Fruit fly (Drosophila melanogaster) whole organism, embryonic: ENCODE results near the gene lbe.

Experiments used
- CG10209 ChIP-seq: fragments of 200-800 bp; sonication (Bioruptor generic); optimal IDR thresholded peaks from 3 replicates; lab custom pipeline; 2017; ENCODE audit warnings: missing biosample characterization, mild to moderate bottlenecking, missing genetic modification characterization, missing genetic modification reagents
- CG12236 ChIP-seq: fragments of 200-800 bp; sonication (Bioruptor generic); optimal IDR thresholded peaks from 2 replicates; lab custom pipeline; 2016; ENCODE audit warnings: missing biosample characterization, missing genetic modification characterization
- CG1233 ChIP-seq: fragments of 200-800 bp; sonication (Bioruptor generic); optimal IDR thresholded peaks from 4 replicates; lab custom pipeline; 2018; ENCODE audit warnings: missing biosample characterization, mild to moderate bottlenecking, missing genetic modification characterization
- CG15011 ChIP-seq: fragments of 200-800 bp; sonication (Bioruptor generic); optimal IDR thresholded peaks from 3 replicates; lab custom pipeline; 2018; ENCODE audit warnings: missing biosample characterization, mild to moderate bottlenecking, missing genetic modification characterization
- CG15073 ChIP-seq: fragments of 200-800 bp; sonication (Bioruptor generic); optimal IDR thresholded peaks from 2 replicates; lab custom pipeline; 2016; ENCODE audit warnings: missing biosample characterization, missing genetic modification characterization
- CG17361 ChIP-seq: fragments of 200-800 bp; sonication (Bioruptor generic); IDR thresholded peaks from 3 replicates; pipeline ENCODE4 v1.3.6; 2022; ENCODE audit warnings: missing biosample characterization, missing genetic modification characterization
- CG17385 ChIP-seq: fragments of 200-800 bp; sonication (Bioruptor generic); optimal IDR thresholded peaks from 3 replicates; lab custom pipeline; 2018; ENCODE audit warnings: missing biosample characterization, mild to moderate bottlenecking, missing genetic modification characterization
- CG18619 ChIP-seq: fragments of 200-800 bp; sonication (Bioruptor generic); optimal IDR thresholded peaks from 3 replicates; lab custom pipeline; 2017; ENCODE audit warnings: missing biosample characterization, mild to moderate bottlenecking, missing genetic modification characterization
- CG2712 ChIP-seq: fragments of 200-800 bp; optimal IDR thresholded peaks from 3 replicates; lab custom pipeline; 2019; ENCODE audit warnings: missing biosample characterization, mild to moderate bottlenecking, missing genetic modification characterization, moderate library complexity
- CG30403 ChIP-seq: fragments of 200-800 bp; sonication (Bioruptor generic); optimal IDR thresholded peaks from 3 replicates; lab custom pipeline; 2016; ENCODE audit warnings: missing biosample characterization, missing genetic modification characterization
- CG42726 ChIP-seq: fragments of 200-800 bp; sonication (Bioruptor generic); IDR thresholded peaks from 2 replicates; pipeline ENCODE4 v1.3.6; 2022; ENCODE audit warnings: missing biosample characterization, missing genetic modification characterization; ENCODE audit not compliant: partially characterized antibody
- CG5245 ChIP-seq: fragments of 200-800 bp; sonication (Bioruptor generic); optimal IDR thresholded peaks from 3 replicates; lab custom pipeline; 2016; ENCODE audit warnings: missing biosample characterization, missing genetic modification characterization
- CG6654 ChIP-seq: fragments of 200-800 bp; sonication (Bioruptor generic); optimal IDR thresholded peaks from 2 replicates; lab custom pipeline; 2017; ENCODE audit warnings: missing biosample characterization, mild to moderate bottlenecking, missing genetic modification characterization
- CG8281 ChIP-seq: fragments of 200-800 bp; sonication (Bioruptor generic); optimal IDR thresholded peaks from 2 replicates; lab custom pipeline; 2018; ENCODE audit warnings: missing biosample characterization, mild to moderate bottlenecking, missing genetic modification characterization, moderate library complexity
- CG9437 ChIP-seq: fragments of 200-800 bp; sonication (Bioruptor generic); optimal IDR thresholded peaks from 2 replicates; lab custom pipeline; 2018; ENCODE audit warnings: missing biosample characterization, mild to moderate bottlenecking, missing genetic modification characterization
- CHES-1-like ChIP-seq: fragments of 200-800 bp; sonication (Bioruptor generic); optimal IDR thresholded peaks from 2 replicates; lab custom pipeline; 2016; ENCODE audit warnings: missing biosample characterization, missing genetic modification characterization
- Dad ChIP-seq: fragments of 200-800 bp; sonication (Bioruptor generic); optimal IDR thresholded peaks from 3 replicates; lab custom pipeline; 2016; ENCODE audit warnings: missing biosample characterization, missing genetic modification characterization
- Dip2 ChIP-seq: fragments of 200-800 bp; sonication (Bioruptor generic); IDR thresholded peaks from 2 replicates; pipeline ENCODE4 v1.3.6; 2022; ENCODE audit warnings: missing biosample characterization, missing genetic modification characterization
- Fer2 ChIP-seq: fragments of 200-800 bp; sonication (Bioruptor generic); optimal IDR thresholded peaks from 2 replicates; lab custom pipeline; 2018; ENCODE audit warnings: missing biosample characterization, mild to moderate bottlenecking, missing genetic modification characterization, moderate library complexity
- Fer3 ChIP-seq: fragments of 200-800 bp; sonication (Bioruptor generic); optimal IDR thresholded peaks from 2 replicates; lab custom pipeline; 2018; ENCODE audit warnings: missing biosample characterization, mild to moderate bottlenecking, missing genetic modification characterization, moderate library complexity
- Gsc ChIP-seq: fragments of 200-800 bp; sonication (Bioruptor generic); IDR thresholded peaks from 2 replicates; pipeline ENCODE4 v1.3.6; 2022; ENCODE audit warnings: missing biosample characterization, missing genetic modification characterization
- Hr78 ChIP-seq, 2 experiments: fragments of 200-800 bp in 1 of 2; fragments of >200 bp in 1 of 2; sonication (Bioruptor generic) in 1 of 2; optimal IDR thresholded peaks; 2 replicates each; lab custom pipeline; 2017 to 2019; ENCODE audit warnings: missing biosample characterization in 2 of 2, missing genetic modification characterization in 2 of 2, mild to moderate bottlenecking in 1 of 2, moderate library complexity in 1 of 2
- Jarid2 ChIP-seq: fragments of 200-800 bp; sonication (Bioruptor generic); optimal IDR thresholded peaks from 3 replicates; lab custom pipeline; 2017; ENCODE audit warnings: mild to moderate bottlenecking, missing biosample characterization, missing genetic modification reagents, missing genetic modification characterization
- Kr ChIP-seq: fragments of 200-800 bp; sonication (Bioruptor generic); optimal IDR thresholded peaks from 2 replicates; lab custom pipeline; 2017; ENCODE audit warnings: missing biosample characterization, mild to moderate bottlenecking, missing genetic modification characterization
- MESR4 ChIP-seq: fragments of 200-800 bp; sonication (Bioruptor generic); optimal IDR thresholded peaks from 2 replicates; lab custom pipeline; 2018; ENCODE audit warnings: missing biosample characterization, mild to moderate bottlenecking, missing genetic modification characterization, moderate library complexity
- Mes4 ChIP-seq: fragments of 200-800 bp; sonication (Bioruptor generic); optimal IDR thresholded peaks from 2 replicates; lab custom pipeline; 2016; ENCODE audit warnings: missing biosample characterization, missing genetic modification characterization
- Poxn ChIP-seq: fragments of 200-800 bp; sonication (Bioruptor generic); IDR thresholded peaks from 2 replicates; pipeline ENCODE4 v1.3.6; 2022; ENCODE audit warnings: missing biosample characterization, missing genetic modification characterization
- Stat92E ChIP-seq, 3 experiments: fragments of >200 bp in 2 of 3; fragments of 200-800 bp in 1 of 3; sonication (Bioruptor generic) in 1 of 3; optimal IDR thresholded peaks; 2 replicates each; lab custom pipeline; 2017 to 2019; ENCODE audit warnings: missing biosample characterization in 3 of 3, missing genetic modification characterization in 3 of 3, mild to moderate bottlenecking in 1 of 3, moderate library complexity in 1 of 3
- Xrp1 ChIP-seq: fragments of 200-800 bp; sonication (Bioruptor generic); IDR thresholded peaks from 2 replicates; pipeline ENCODE4 v1.3.6; 2022; ENCODE audit warnings: missing biosample characterization, missing genetic modification characterization
- ac ChIP-seq: fragments of 200-800 bp; sonication (Bioruptor generic); optimal IDR thresholded peaks from 3 replicates; lab custom pipeline; 2017; ENCODE audit warnings: missing biosample characterization, mild to moderate bottlenecking, missing genetic modification characterization
- ara ChIP-seq: fragments of 200-800 bp; sonication (Bioruptor generic); IDR thresholded peaks from 2 replicates; pipeline ENCODE4 v1.3.6; 2022; ENCODE audit warnings: missing biosample characterization, missing genetic modification characterization
- bab2 ChIP-seq: fragments of 200-800 bp; sonication (Bioruptor generic); optimal IDR thresholded peaks from 2 replicates; lab custom pipeline; 2016; ENCODE audit warnings: missing biosample characterization, missing genetic modification characterization
- caup ChIP-seq: fragments of 200-800 bp; sonication (Bioruptor generic); optimal IDR thresholded peaks from 3 replicates; lab custom pipeline; 2017; ENCODE audit warnings: missing biosample characterization, mild to moderate bottlenecking, missing genetic modification characterization, moderate library complexity; ENCODE audit not compliant: severe bottlenecking
- cg ChIP-seq: fragments of 200-800 bp; sonication (Bioruptor generic); optimal IDR thresholded peaks from 3 replicates; lab custom pipeline; 2019; ENCODE audit warnings: missing biosample characterization, mild to moderate bottlenecking, missing genetic modification characterization, moderate library complexity
- crp ChIP-seq, 2 experiments: fragments of 200-800 bp; sonication (Bioruptor generic); optimal IDR thresholded peaks; 2 replicates in 1 of 2; 3 replicates in 1 of 2; lab custom pipeline; 2017; ENCODE audit warnings: missing biosample characterization in 2 of 2, missing genetic modification characterization in 2 of 2, mild to moderate bottlenecking in 1 of 2, moderate library complexity in 1 of 2
- da ChIP-seq: fragments of 200-800 bp; sonication (Bioruptor generic); optimal IDR thresholded peaks from 2 replicates; lab custom pipeline; 2016; ENCODE audit warnings: missing biosample characterization, missing genetic modification characterization
- dati ChIP-seq: fragments of 200-800 bp; sonication (Bioruptor generic); IDR thresholded peaks from 2 replicates; pipeline ENCODE4 v1.3.6; 2022; ENCODE audit warnings: missing biosample characterization, missing genetic modification characterization
- dimm ChIP-seq: fragments of 200-800 bp; sonication (Bioruptor generic); IDR thresholded peaks from 2 replicates; pipeline ENCODE4 v1.3.6; 2022; ENCODE audit warnings: missing biosample characterization, missing genetic modification characterization
- dmrt11E ChIP-seq: fragments of 200-800 bp; sonication (Bioruptor generic); optimal IDR thresholded peaks from 3 replicates; lab custom pipeline; 2018; ENCODE audit warnings: missing biosample characterization, mild to moderate bottlenecking, missing genetic modification characterization, moderate library complexity
- emc ChIP-seq: fragments of 200-800 bp; sonication (Bioruptor generic); optimal IDR thresholded peaks from 2 replicates; lab custom pipeline; 2016; ENCODE audit warnings: missing biosample characterization, missing genetic modification characterization
- gcm ChIP-seq: fragments of 200-800 bp; sonication (Bioruptor generic); optimal IDR thresholded peaks from 2 replicates; lab custom pipeline; 2019; ENCODE audit warnings: missing biosample characterization, mild to moderate bottlenecking, missing genetic modification characterization, moderate library complexity
- gfzf ChIP-seq: fragments of 200-800 bp; sonication (Bioruptor generic); optimal IDR thresholded peaks from 2 replicates; lab custom pipeline; 2016; ENCODE audit warnings: missing biosample characterization, mild to moderate bottlenecking, missing genetic modification characterization, moderate library complexity
- grn ChIP-seq: fragments of 200-800 bp; sonication (Bioruptor generic); optimal IDR thresholded peaks from 3 replicates; lab custom pipeline; 2017; ENCODE audit warnings: missing biosample characterization, missing genetic modification characterization
- gro ChIP-seq: fragments of 200-800 bp; sonication (Bioruptor generic); optimal IDR thresholded peaks from 2 replicates; lab custom pipeline; 2016; ENCODE audit warnings: missing biosample characterization, missing genetic modification characterization
- kay ChIP-seq: fragments of 200-800 bp; sonication (Bioruptor generic); optimal IDR thresholded peaks from 2 replicates; lab custom pipeline; 2016; ENCODE audit warnings: missing biosample characterization, missing genetic modification characterization
- mam ChIP-seq: fragments of 200-800 bp; sonication (Bioruptor generic); optimal IDR thresholded peaks from 3 replicates; lab custom pipeline; 2016; ENCODE audit warnings: missing biosample characterization, missing genetic modification characterization
- oc ChIP-seq: fragments of 200-800 bp; sonication (Bioruptor generic); optimal IDR thresholded peaks from 2 replicates; lab custom pipeline; 2018; ENCODE audit warnings: missing biosample characterization, mild to moderate bottlenecking, missing genetic modification characterization, moderate library complexity
- pan ChIP-seq, 4 experiments: fragments of >200 bp in 3 of 4; fragments of 200-800 bp in 1 of 4; sonication (Bioruptor generic) in 1 of 4; optimal IDR thresholded peaks in 3 of 4; IDR thresholded peaks in 1 of 4; 2 replicates each; pipeline versions ENCODE4 v1.3.6 to Lab custom; 2017 to 2022; ENCODE audit warnings: missing biosample characterization in 2 of 4, missing genetic modification characterization in 2 of 4, mixed read lengths in 1 of 4
- schlank ChIP-seq: fragments of 200-800 bp; sonication (Bioruptor generic); optimal IDR thresholded peaks from 2 replicates; lab custom pipeline; 2018; ENCODE audit warnings: missing biosample characterization, mild to moderate bottlenecking, missing genetic modification characterization
- zfh1 ChIP-seq: fragments of 200-800 bp; sonication (Bioruptor generic); IDR thresholded peaks from 3 replicates; pipeline ENCODE4 v1.3.6; 2022; ENCODE audit warnings: missing biosample characterization, missing genetic modification characterization

Gene lbe

dm6 chr3R:21408372-21408771 lies 38.0 kb downstream of the lbe start (continued):
- TF ChIP-seq Mes4 (GFP tag; lab: Kevin White, UChicago) (no peak), grn (GFP tag; lab: Kevin White, UChicago) (no peak), schlank (no peak), Fer2 (tag; lab: Kevin White, UChicago) (no peak), CG17385 (GFP tag; lab: Kevin White, UChicago) (no peak), mam (GFP tag; lab: Kevin White, UChicago) (no peak), cg (no peak), gro (peak; percentile 26), gcm (no peak), Gsc (GFP tag; lab: Robert Waterston, UW) (no peak), CG30403 (GFP tag; lab: Kevin White, UChicago) (no peak), Xrp1 (0 out of 2 replicates have a peak, but pooled peaks have one; percentile 11), crp (GFP tag; optimal IDR thresholded peaks at IDR 0.05; lab: Kevin White, UChicago) (no peak), CG6654 (GFP tag; lab: Kevin White, UChicago) (no peak), CHES-1-like (GFP tag; lab: Kevin White, UChicago) (no peak), CG10209 (no peak), Jarid2 (GFP tag; lab: Kevin White, UChicago) (peak; percentile 59), da (GFP tag; lab: Kevin White, UChicago) (no peak), Stat92E (GFP tag; optimal IDR thresholded peaks at IDR 0.05; lab: Kevin White, UChicago) (no peak), caup (GFP tag; lab: Kevin White, UChicago) (no peak), MESR4 (GFP tag; lab: Kevin White, UChicago) (no peak), CG5245 (no peak), CG1233 (GFP tag; lab: Kevin White, UChicago) (no peak), zfh1 (GFP tag; lab: Robert Waterston, UW) (no peak; the same call in 2 of the 3 replicates), gfzf (GFP tag; lab: Kevin White, UChicago) (no peak), oc (tag; lab: Kevin White, UChicago) (no peak), ara (GFP tag; lab: Robert Waterston, UW) (no peak), Kr (GFP tag; lab: Kevin White, UChicago) (no peak), Dad (peak; percentile 17), dati (GFP tag; lab: Robert Waterston, UW) (no peak), pan (optimal IDR thresholded peaks at IDR 0.05; lab: Kevin White, UChicago) (no peak), pan (GFP tag; optimal IDR thresholded peaks at IDR 0.05 in 1 of 2, IDR thresholded peaks at IDR 0.05 in 1 of 2) (peak in 1 of 2 experiments; percentile 24), Hr78 (GFP tag; optimal IDR thresholded peaks at IDR 0.05; lab: Kevin White, UChicago) (peak in 1 of 2 experiments; percentile 43), Dip2 (GFP tag; lab: Robert Waterston, UW) (peak; percentile 100), CG2712 (peak; percentile 55), CG8281 (tag; lab: Kevin White, UChicago) (no peak), CG12236 (GFP tag; lab: Kevin White, UChicago) (no peak), CG15073 (GFP tag; lab: Kevin White, UChicago) (no peak), ac (GFP tag; lab: Kevin White, UChicago) (no peak), CG17361 (GFP tag; lab: Robert Waterston, UW) (no peak), kay (GFP tag; lab: Kevin White, UChicago) (peak; percentile 92), dmrt11E (no peak), Poxn (GFP tag; lab: Robert Waterston, UW) (no peak), CG9437 (GFP tag; lab: Kevin White, UChicago) (no peak), emc (GFP tag; lab: Kevin White, UChicago) (no peak), dimm (GFP tag; lab: Robert Waterston, UW) (no peak), CG15011 (GFP tag; lab: Kevin White, UChicago) (no peak), CG18619 (no peak), CG42726 (GFP tag; lab: Robert Waterston, UW) (peak; percentile 95), Fer3 (tag; lab: Kevin White, UChicago) (no peak), bab2 (GFP tag; lab: Kevin White, UChicago) (no peak)
